Worm (Caenorhabditis elegans): Measurements from ENCODE around the gene Y69A2AR.28.

Gene Y69A2AR.28

ce11 chrIV:2597417-2597816 lies 15.4 kb downstream of the Y69A2AR.28 start, which contains the start of gene Y69A2AR.47:
Gene Y69A2AR.47, plus strand, starts transcription at chrIV:2597717.
- TF ChIP-seq ceh-43 (GFP tag; optimal IDR thresholded peaks at IDR 0.05) (no peak), elt-1 (tag; optimal IDR thresholded peaks at IDR 0.05; ENCODE audit: borderline replicate concordance, insufficient read depth) (no peak)

DNA sequence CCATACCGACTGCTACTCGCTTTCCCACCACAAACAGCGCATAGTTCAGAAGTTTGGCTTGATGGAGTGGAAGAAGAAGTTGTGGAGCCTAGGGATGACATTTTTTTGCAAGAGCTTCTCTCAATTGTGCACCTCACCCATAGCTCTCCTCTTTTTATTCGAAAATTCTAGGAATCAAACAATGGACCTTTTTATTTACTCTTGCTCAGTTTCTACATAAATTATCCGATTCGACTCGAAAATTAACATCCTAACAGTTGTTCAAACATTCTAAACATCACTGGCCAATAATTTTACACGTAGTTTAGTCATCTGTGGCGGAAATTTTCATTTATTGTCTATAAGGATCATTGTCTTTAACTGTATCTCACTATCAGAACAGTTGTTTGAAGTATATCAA lies 31.4 kb downstream of the Y69A2AR.28 start, which contains the start of gene nhr-242:
nhr-242 (minus strand) TSS at position 101 of the 400 bp plus-strand sequence.
- TF ChIP-seq ceh-43 (GFP tag; optimal IDR thresholded peaks at IDR 0.05) (no peak), lin-32 (GFP tag; optimal IDR thresholded peaks at IDR 0.05) (no peak), ceh-83 (GFP tag; optimal IDR thresholded peaks at IDR 0.05) (no peak), mls-2 (tag; optimal IDR thresholded peaks at IDR 0.05) (no peak), nhr-28 (tag; optimal IDR thresholded peaks at IDR 0.05) (no peak), nhr-76 (tag; optimal IDR thresholded peaks at IDR 0.05) (no peak), unc-120 (tag; optimal IDR thresholded peaks at IDR 0.05; ENCODE audit: poor library complexity, severe bottlenecking) (no peak), tbx-8 (GFP tag; optimal IDR thresholded peaks at IDR 0.05) (no peak), cnd-1 (tag; optimal IDR thresholded peaks at IDR 0.05) (no peak), mep-1 (tag; optimal IDR thresholded peaks at IDR 0.05) (no peak), lin-13 (tag; optimal IDR thresholded peaks at IDR 0.05) (no peak), drap-1 (GFP tag; optimal IDR thresholded peaks at IDR 0.05) (no peak)

ce11 chrIV:2573122-2573521 lies 39.7 kb downstream of the Y69A2AR.28 start:
- no peak for TF ChIP-seq ztf-11 (tag; optimal IDR thresholded peaks at IDR 0.05)
- no peak for TF ChIP-seq hlh-1 (tag; optimal IDR thresholded peaks at IDR 0.05)

ce11 chrIV:2572107-2572506 lies 40.8 kb downstream of the Y69A2AR.28 start, which contains the start of gene Y69A2AR.51:
Gene Y69A2AR.51, plus strand, starts transcription at chrIV:2572407.
- TF ChIP-seq sem-2 (GFP tag; optimal IDR thresholded peaks at IDR 0.05) (no peak), nhr-12 (tag; optimal IDR thresholded peaks at IDR 0.05) (no peak), ceh-39 (tag; optimal IDR thresholded peaks at IDR 0.05) (no peak), lin-13 (tag; optimal IDR thresholded peaks at IDR 0.05) (no peak), ceh-83 (GFP tag; optimal IDR thresholded peaks at IDR 0.05) (no peak), tbx-8 (GFP tag; optimal IDR thresholded peaks at IDR 0.05) (no peak), nhr-237 (tag; optimal IDR thresholded peaks at IDR 0.05) (no peak)

ce11 chrIV:2568267-2568666 lies 44.6 kb downstream of the Y69A2AR.28 start, which contains the start of the genes Y69A2AR.25 and Y69A2AR.12:
Gene Y69A2AR.25, minus strand, starts transcription at chrIV:2568367.
Gene Y69A2AR.12, plus strand, starts transcription at chrIV:2568614.
- no peak for TF ChIP-seq zip-8 (tag; optimal IDR thresholded peaks at IDR 0.05)
- no peak for TF ChIP-seq sptf-1 (tag; optimal IDR thresholded peaks at IDR 0.05)
- no peak for TF ChIP-seq unc-39 (tag; optimal IDR thresholded peaks at IDR 0.05)
- TF ChIP-seq flh-1 (GFP tag; optimal IDR thresholded peaks at IDR 0.05): no peak
- no peak for TF ChIP-seq mab-5 (tag; optimal IDR thresholded peaks at IDR 0.05)
- TF ChIP-seq nhr-12 (tag; optimal IDR thresholded peaks at IDR 0.05): no peak
- no peak for TF ChIP-seq unc-120 (tag; optimal IDR thresholded peaks at IDR 0.05; ENCODE audit: poor library complexity, severe bottlenecking)
- no peak for TF ChIP-seq ztf-11 (tag; optimal IDR thresholded peaks at IDR 0.05)
- no peak for TF ChIP-seq tbx-8 (GFP tag; optimal IDR thresholded peaks at IDR 0.05)
- no peak for TF ChIP-seq drap-1 (GFP tag; optimal IDR thresholded peaks at IDR 0.05)
- no peak for TF ChIP-seq bed-3 (GFP tag; optimal IDR thresholded peaks at IDR 0.05)
- TF ChIP-seq ceh-43 (GFP tag; optimal IDR thresholded peaks at IDR 0.05): no peak
- TF ChIP-seq nhr-2 (tag; optimal IDR thresholded peaks at IDR 0.05): no peak
- TF ChIP-seq ces-1 (GFP tag; optimal IDR thresholded peaks at IDR 0.05): no peak
- no peak for TF ChIP-seq unc-62 (GFP tag; optimal IDR thresholded peaks at IDR 0.05)
- TF ChIP-seq blmp-1 (tag; optimal IDR thresholded peaks at IDR 0.05): no peak

DNA sequence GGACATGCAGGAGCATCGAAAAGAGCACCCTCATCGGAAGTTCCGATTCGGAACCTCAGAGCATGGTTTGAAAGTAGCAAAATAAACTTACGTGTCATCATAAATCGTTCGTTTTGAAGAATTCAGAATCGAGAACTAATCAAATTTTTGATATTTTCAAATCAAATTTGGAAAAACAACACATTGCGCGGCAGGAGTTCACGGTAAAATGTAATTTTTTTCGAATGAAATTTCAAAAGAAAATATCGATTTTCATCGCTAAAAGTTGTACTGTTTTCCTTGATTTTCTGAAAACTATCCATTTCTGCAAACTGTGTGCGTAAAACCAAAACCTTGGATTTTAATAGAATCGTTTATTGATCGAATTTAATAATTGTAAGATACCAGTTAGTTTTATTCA lies 48.9 kb downstream of the Y69A2AR.28 start, which contains the start of gene Y69A2AR.24:
Y69A2AR.24 (minus strand) TSS at position 101 of the 400 bp plus-strand sequence.
- no peak for TF ChIP-seq ceh-39 (tag; optimal IDR thresholded peaks at IDR 0.05)
- TF ChIP-seq nhr-12 (tag; optimal IDR thresholded peaks at IDR 0.05): no peak
- TF ChIP-seq ceh-43 (GFP tag; optimal IDR thresholded peaks at IDR 0.05): no peak
- no peak for TF ChIP-seq ham-2 (GFP tag; optimal IDR thresholded peaks at IDR 0.05)
- TF ChIP-seq lin-32 (GFP tag; optimal IDR thresholded peaks at IDR 0.05): no peak
- TF ChIP-seq hlh-1 (tag; optimal IDR thresholded peaks at IDR 0.05): no peak
- TF ChIP-seq snpc-4 (tag; optimal IDR thresholded peaks at IDR 0.05): no peak
- TF ChIP-seq unc-62 (GFP tag; optimal IDR thresholded peaks at IDR 0.05): no peak
- no peak for TF ChIP-seq unc-120 (tag; optimal IDR thresholded peaks at IDR 0.05; ENCODE audit: poor library complexity, severe bottlenecking)
- TF ChIP-seq sem-2 (GFP tag; optimal IDR thresholded peaks at IDR 0.05): no peak
- TF ChIP-seq elt-1 (tag; optimal IDR thresholded peaks at IDR 0.05; ENCODE audit: borderline replicate concordance, insufficient read depth): no peak
- no peak for TF ChIP-seq cnd-1 (tag; optimal IDR thresholded peaks at IDR 0.05)
- no peak for TF ChIP-seq flh-1 (GFP tag; optimal IDR thresholded peaks at IDR 0.05)
- no peak for TF ChIP-seq pha-4 (tag; optimal IDR thresholded peaks at IDR 0.05)
- no peak for TF ChIP-seq mep-1 (tag; optimal IDR thresholded peaks at IDR 0.05)
- no peak for TF ChIP-seq drap-1 (GFP tag; optimal IDR thresholded peaks at IDR 0.05)
- TF ChIP-seq M03D4.4 (tag; optimal IDR thresholded peaks at IDR 0.05): no peak
- TF ChIP-seq mls-2 (tag; optimal IDR thresholded peaks at IDR 0.05): no peak
- TF ChIP-seq mab-5 (tag; optimal IDR thresholded peaks at IDR 0.05): no peak
